Worm (Caenorhabditis elegans): ENCODE results near the gene rpoa-49.

- TF ChIP-seq snpc-4 (tag; optimal IDR thresholded peaks at IDR 0.05) (no peak), egl-27 (tag; optimal IDR thresholded peaks at IDR 0.05) (no peak), pqm-1 (tag; optimal IDR thresholded peaks at IDR 0.05) (no peak), fos-1 (tag; optimal IDR thresholded peaks at IDR 0.05) (no peak), nhr-76 (tag; optimal IDR thresholded peaks at IDR 0.05) (no peak), ceh-82 (tag; optimal IDR thresholded peaks at IDR 0.05) (no peak), tbx-2 (tag; optimal IDR thresholded peaks at IDR 0.05) (no peak), ztf-4 (tag; optimal IDR thresholded peaks at IDR 0.05) (no peak), R02D3.7 (tag; optimal IDR thresholded peaks at IDR 0.05) (no peak)
Measured at ce11 chrII:47280-47679, 2.4 kb downstream of the rpoa-49 start, which contains the start of gene C23H3.5.
